Fruit fly (Drosophila melanogaster) whole organism, pupa: ENCODE data around the gene Sgs8.

Experiments
- CG10348 ChIP-seq: fragments of 200-800 bp; sonication (Bioruptor generic); IDR thresholded peaks from 2 replicates; pipeline ENCODE4 v1.3.6; 2022; ENCODE audit warnings: missing biosample characterization, missing genetic modification characterization
- CG12605 ChIP-seq: fragments of 200-800 bp; sonication (Bioruptor generic); IDR thresholded peaks from 2 replicates; pipeline ENCODE4 v1.3.6; 2022; ENCODE audit warnings: missing biosample characterization, missing genetic modification characterization
- CG13204 ChIP-seq: fragments of 200-800 bp; sonication (Bioruptor generic); optimal IDR thresholded peaks from 2 replicates; lab custom pipeline; 2018; ENCODE audit warnings: missing biosample characterization, mild to moderate bottlenecking, missing genetic modification characterization, moderate library complexity
- CG14655 ChIP-seq: fragments of 200-800 bp; sonication (Bioruptor generic); optimal IDR thresholded peaks from 3 replicates; lab custom pipeline; 2017; ENCODE audit warnings: mild to moderate bottlenecking, missing biosample characterization, missing genetic modification reagents, missing genetic modification characterization
- CG15710 ChIP-seq: fragments of 200-800 bp; sonication (Bioruptor generic); optimal IDR thresholded peaks from 2 replicates; lab custom pipeline; 2018; ENCODE audit warnings: missing biosample characterization, mild to moderate bottlenecking, missing genetic modification characterization, moderate library complexity
- CG17806 ChIP-seq: fragments of 200-800 bp; sonication (Bioruptor generic); optimal IDR thresholded peaks from 2 replicates; lab custom pipeline; 2018; ENCODE audit warnings: missing biosample characterization, mild to moderate bottlenecking, missing genetic modification characterization, moderate library complexity
- CG32121 ChIP-seq: fragments of 200-800 bp; sonication (Bioruptor generic); IDR thresholded peaks from 2 replicates; pipeline ENCODE4 v1.3.6; 2022; ENCODE audit warnings: missing biosample characterization, missing genetic modification characterization
- CG34367 ChIP-seq: fragments of 200-800 bp; sonication (Bioruptor generic); optimal IDR thresholded peaks from 2 replicates; lab custom pipeline; 2018; ENCODE audit warnings: missing biosample characterization, mild to moderate bottlenecking, missing genetic modification characterization
- CG4496 ChIP-seq: fragments of 200-800 bp; sonication (Bioruptor generic); IDR thresholded peaks from 3 replicates; pipeline ENCODE4 v1.3.6; 2022; ENCODE audit warnings: missing biosample characterization, missing genetic modification characterization
- CG8159 ChIP-seq: fragments of 200-800 bp; sonication (Bioruptor generic); optimal IDR thresholded peaks from 3 replicates; lab custom pipeline; 2018; ENCODE audit warnings: missing biosample characterization, mild to moderate bottlenecking, missing genetic modification characterization, moderate library complexity
- CG8301 ChIP-seq: fragments of 200-800 bp; sonication (Bioruptor generic); optimal IDR thresholded peaks from 2 replicates; lab custom pipeline; 2018; ENCODE audit warnings: missing biosample characterization, mild to moderate bottlenecking, missing genetic modification characterization
- CG9948 ChIP-seq: fragments of 200-800 bp; sonication (Bioruptor generic); optimal IDR thresholded peaks from 2 replicates; lab custom pipeline; 2018; ENCODE audit warnings: missing biosample characterization, mild to moderate bottlenecking, missing genetic modification characterization, moderate library complexity
- D1 ChIP-seq: fragments of 200-800 bp; sonication (Bioruptor generic); optimal IDR thresholded peaks from 2 replicates; lab custom pipeline; 2018; ENCODE audit warnings: missing biosample characterization, mild to moderate bottlenecking, missing genetic modification characterization, moderate library complexity
- EcR ChIP-seq: fragments of 200-800 bp; sonication (Bioruptor generic); optimal IDR thresholded peaks from 3 replicates; lab custom pipeline; 2019; ENCODE audit warnings: missing biosample characterization, missing genetic modification characterization, mild to moderate bottlenecking, moderate library complexity, missing genetic modification reagents
- Ets98B ChIP-seq: fragments of 200-800 bp; sonication (Bioruptor generic); IDR thresholded peaks from 2 replicates; pipeline ENCODE4 v1.3.6; 2022; ENCODE audit warnings: missing biosample characterization, missing genetic modification characterization
- Pif1A ChIP-seq: fragments of 200-800 bp; sonication (Bioruptor generic); optimal IDR thresholded peaks from 3 replicates; lab custom pipeline; 2016; ENCODE audit warnings: missing biosample characterization, missing genetic modification characterization
- Pif1B ChIP-seq: fragments of 200-800 bp; sonication (Bioruptor generic); optimal IDR thresholded peaks from 3 replicates; lab custom pipeline; 2016; ENCODE audit warnings: missing biosample characterization, missing genetic modification characterization
- Snoo ChIP-seq: fragments of 200-800 bp; sonication (Bioruptor generic); optimal IDR thresholded peaks from 3 replicates; lab custom pipeline; 2017; ENCODE audit warnings: missing biosample characterization, mild to moderate bottlenecking, missing genetic modification characterization, inconsistent platforms
- fd96Ca ChIP-seq: fragments of 200-800 bp; sonication (Bioruptor generic); IDR thresholded peaks from 3 replicates; pipeline ENCODE4 v1.3.6; 2022; ENCODE audit warnings: missing biosample characterization, missing genetic modification characterization
- gl ChIP-seq: fragments of 200-800 bp; sonication (Bioruptor generic); optimal IDR thresholded peaks from 2 replicates; lab custom pipeline; 2018; ENCODE audit warnings: missing biosample characterization, mild to moderate bottlenecking, missing genetic modification characterization
- rn ChIP-seq: fragments of 200-800 bp; sonication (Bioruptor generic); IDR thresholded peaks from 2 replicates; pipeline ENCODE4 v1.3.6; 2022; ENCODE audit warnings: missing biosample characterization, missing genetic modification characterization

Sgs8 gene

DNA sequence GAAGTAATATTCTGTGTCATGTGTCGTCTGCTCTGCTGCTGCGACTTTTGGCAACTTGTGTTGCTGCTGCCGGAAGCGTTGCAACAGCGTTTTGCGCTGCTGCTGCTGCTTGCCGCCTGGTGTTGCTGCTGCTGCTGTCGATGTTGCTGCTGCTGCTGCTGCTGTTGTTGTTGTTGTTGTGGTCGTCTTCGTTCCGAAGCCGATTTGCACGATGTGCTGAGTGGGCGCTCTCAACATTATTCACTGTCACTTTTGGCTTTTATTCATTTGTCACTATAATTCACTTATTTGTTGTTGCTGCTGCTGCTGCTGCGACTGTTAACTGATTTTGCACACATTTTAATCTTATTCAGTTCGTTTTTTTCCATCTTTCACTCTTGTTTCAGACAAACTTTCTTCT, 33.2 kb upstream of the Sgs8 start:
- TF ChIP-seq D1 (tag; lab: Kevin White, UChicago) (no peak), fd96Ca (GFP tag; lab: Robert Waterston, UW) (no peak), CG34367 (tag; lab: Kevin White, UChicago) (no peak), Ets98B (GFP tag; lab: Robert Waterston, UW) (no peak), CG8159 (tag; lab: Kevin White, UChicago) (no peak), gl (no peak), Pif1A (GFP tag; lab: Kevin White, UChicago) (no peak), CG9948 (no peak), CG8301 (tag; lab: Kevin White, UChicago) (no peak), CG10348 (GFP tag; lab: Robert Waterston, UW) (no peak), CG4496 (GFP tag; lab: Robert Waterston, UW) (no peak), CG17806 (tag; lab: Kevin White, UChicago) (no peak), CG32121 (no peak), CG14655 (GFP tag; lab: Kevin White, UChicago) (no peak), EcR (GFP tag; lab: Kevin White, UChicago) (no peak), Pif1B (no peak), CG13204 (GFP tag; lab: Kevin White, UChicago) (no peak), rn (no peak), CG15710 (tag; lab: Kevin White, UChicago) (no peak)

DNA sequence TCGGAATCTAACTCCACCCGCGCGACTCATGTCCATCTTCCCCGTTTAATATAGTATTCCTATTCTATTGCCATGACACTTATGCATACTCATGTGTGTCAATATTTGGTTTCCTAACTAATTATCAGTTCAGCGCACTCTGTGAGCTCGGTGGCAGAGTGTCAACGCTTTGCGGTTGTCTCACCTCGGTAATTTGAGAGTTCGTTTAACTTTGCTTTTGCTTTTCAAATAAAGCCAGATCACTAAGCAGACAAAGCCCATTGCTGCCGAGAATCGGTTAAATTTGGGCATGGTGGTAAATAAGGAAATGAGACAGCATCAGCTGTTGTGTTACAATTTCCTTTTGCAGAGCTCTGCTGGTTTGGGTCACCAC, 31.1 kb upstream of the Sgs8 start:
- no peak for TF ChIP-seq CG32121
- no peak for TF ChIP-seq CG13204 (GFP tag; lab: Kevin White, UChicago)
- no peak for TF ChIP-seq CG10348 (GFP tag; lab: Robert Waterston, UW)
- no peak for TF ChIP-seq CG4496 (GFP tag; lab: Robert Waterston, UW)
- TF ChIP-seq Ets98B (GFP tag; lab: Robert Waterston, UW), result no peak
- no peak for TF ChIP-seq Pif1A (GFP tag; lab: Kevin White, UChicago)
- TF ChIP-seq EcR (GFP tag; lab: Kevin White, UChicago), result no peak
- no peak for TF ChIP-seq CG8159 (tag; lab: Kevin White, UChicago)
- no peak for TF ChIP-seq CG14655 (GFP tag; lab: Kevin White, UChicago)
- no peak for TF ChIP-seq D1 (tag; lab: Kevin White, UChicago)
- no peak for TF ChIP-seq CG12605 (GFP tag; lab: Robert Waterston, UW)
- TF ChIP-seq CG9948, result no peak
- TF ChIP-seq Pif1B, result no peak
- TF ChIP-seq CG15710 (tag; lab: Kevin White, UChicago), result no peak
- no peak for TF ChIP-seq gl
- TF ChIP-seq CG17806 (tag; lab: Kevin White, UChicago), result no peak

DNA sequence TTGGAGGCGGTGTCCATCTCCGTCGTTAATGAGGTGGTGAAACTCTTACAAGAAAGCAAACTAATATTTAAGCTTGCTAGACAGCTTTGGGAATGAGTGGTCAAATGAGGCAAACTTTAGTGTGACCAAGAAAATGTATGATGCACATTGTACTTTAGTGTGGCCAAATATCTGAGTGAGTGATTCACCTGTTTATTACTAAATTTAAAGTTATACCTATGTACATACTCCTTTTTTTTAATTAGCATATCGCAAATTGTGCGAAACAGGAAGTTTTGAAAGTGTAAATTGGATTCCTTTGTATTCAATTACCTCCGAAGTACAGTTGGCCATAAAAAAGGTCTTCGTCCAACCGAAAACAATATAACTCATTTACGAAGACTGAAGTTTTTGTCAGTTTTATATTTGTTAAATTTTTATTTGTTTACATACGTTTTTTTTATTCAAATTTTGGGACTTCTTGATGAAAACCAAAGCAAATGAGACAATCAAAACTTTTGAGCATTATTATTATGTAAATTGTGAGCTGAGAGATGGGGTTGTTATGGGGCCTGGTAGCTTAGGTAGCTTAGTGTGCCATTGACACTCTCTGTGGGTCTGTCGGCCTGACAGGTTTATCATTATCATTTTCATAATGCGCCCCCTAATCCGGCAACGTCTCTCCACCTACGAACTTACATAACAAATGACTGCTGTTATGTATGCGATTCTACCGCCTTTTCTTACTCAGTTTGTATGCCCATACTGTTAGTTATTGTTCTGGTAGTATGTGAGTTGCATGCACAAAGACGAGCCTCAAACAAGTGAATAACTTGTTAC, 30.5 kb upstream of the Sgs8 start:
- no peak for TF ChIP-seq CG17806 (tag; lab: Kevin White, UChicago)
- no peak for TF ChIP-seq CG12605 (GFP tag; lab: Robert Waterston, UW)
- TF ChIP-seq EcR (GFP tag; lab: Kevin White, UChicago), result no peak
- TF ChIP-seq gl, result no peak
- TF ChIP-seq Pif1A (GFP tag; lab: Kevin White, UChicago), result no peak
- no peak for TF ChIP-seq Ets98B (GFP tag; lab: Robert Waterston, UW)
- no peak for TF ChIP-seq CG14655 (GFP tag; lab: Kevin White, UChicago)
- TF ChIP-seq CG8301 (tag; lab: Kevin White, UChicago), result no peak
- TF ChIP-seq CG13204 (GFP tag; lab: Kevin White, UChicago), result no peak
- TF ChIP-seq CG9948, result no peak
- TF ChIP-seq CG15710 (tag; lab: Kevin White, UChicago), result no peak
- TF ChIP-seq CG4496 (GFP tag; lab: Robert Waterston, UW), result no peak
- no peak for TF ChIP-seq D1 (tag; lab: Kevin White, UChicago)
- TF ChIP-seq CG10348 (GFP tag; lab: Robert Waterston, UW), result no peak
- no peak for TF ChIP-seq Pif1B
- TF ChIP-seq CG34367 (tag; lab: Kevin White, UChicago), result no peak
- TF ChIP-seq rn, result no peak
- TF ChIP-seq fd96Ca (GFP tag; lab: Robert Waterston, UW), result no peak

DNA sequence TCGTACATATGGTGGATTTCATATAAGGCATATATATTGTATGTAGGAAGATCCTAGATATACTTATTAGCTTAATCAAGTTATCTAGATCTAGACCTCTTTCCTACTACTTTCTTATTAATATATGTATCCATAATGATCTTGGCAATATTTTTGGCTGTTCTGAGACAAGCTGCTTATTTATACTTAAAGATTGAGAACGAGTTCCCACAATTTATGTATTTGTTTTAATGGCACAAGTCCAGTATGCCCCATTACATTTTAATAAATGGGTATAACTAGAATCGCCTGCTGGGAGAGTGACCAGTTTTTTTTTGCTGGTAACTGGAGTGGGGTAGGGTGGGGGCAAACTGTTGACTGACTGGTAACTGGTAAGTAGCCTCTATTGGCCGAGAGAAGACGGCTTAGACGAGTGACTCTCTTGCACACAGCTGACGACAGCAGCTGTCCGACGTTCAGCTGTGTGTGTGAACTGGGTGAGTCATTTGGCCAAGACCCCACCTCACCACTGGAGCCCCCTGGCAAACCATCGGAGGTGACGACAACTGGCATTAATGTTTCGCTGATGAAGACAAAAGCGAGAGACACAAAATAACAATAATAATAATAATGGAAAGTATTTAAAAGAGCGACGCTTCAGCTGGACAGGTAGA, 27.7 kb upstream of the Sgs8 start:
- TF ChIP-seq CG4496 (GFP tag; lab: Robert Waterston, UW), result peak; percentile 56; the same call in 2 of the 3 replicates
- TF ChIP-seq CG15710 (tag; lab: Kevin White, UChicago), result no peak
- TF ChIP-seq CG12605 (GFP tag; lab: Robert Waterston, UW), result no peak
- no peak for TF ChIP-seq Snoo (tag; lab: Kevin White, UChicago)
- peak; percentile 12 for TF ChIP-seq CG9948
- TF ChIP-seq CG34367 (tag; lab: Kevin White, UChicago), result no peak
- TF ChIP-seq CG14655 (GFP tag; lab: Kevin White, UChicago), result peak; percentile 42
- TF ChIP-seq Ets98B (GFP tag; lab: Robert Waterston, UW), result peak; percentile 14; the same call in 1 of the 2 replicates
- peak; percentile 31 for TF ChIP-seq Pif1A (GFP tag; lab: Kevin White, UChicago)
- peak; percentile 34; the same call in 1 of the 2 replicates for TF ChIP-seq CG32121
- no peak for TF ChIP-seq gl
- no peak; the same call in 2 of the 3 replicates for TF ChIP-seq fd96Ca (GFP tag; lab: Robert Waterston, UW)
- TF ChIP-seq CG17806 (tag; lab: Kevin White, UChicago), result no peak
- TF ChIP-seq rn, result 0 out of 2 replicates have a peak, but pooled peaks have one; percentile 18
- TF ChIP-seq CG8159 (tag; lab: Kevin White, UChicago), result no peak
- peak; percentile 63 for TF ChIP-seq CG8301 (tag; lab: Kevin White, UChicago)
- no peak for TF ChIP-seq CG13204 (GFP tag; lab: Kevin White, UChicago)
